Worm (Caenorhabditis elegans): ENCODE results near the gene F07E5.9.

ce11 chrII:2083726-2084179 is 3.4 kb upstream of the F07E5.9 start, which contains the start of the genes T16A1.5 and fbxc-49:
- TF ChIP-seq pax-3 (tag; optimal IDR thresholded peaks at IDR 0.05) = no peak
- no peak for TF ChIP-seq egl-27 (tag; optimal IDR thresholded peaks at IDR 0.05)
- no peak for TF ChIP-seq skn-1 (tag; optimal IDR thresholded peaks at IDR 0.05)
- no peak for TF ChIP-seq lsy-2 (tag; optimal IDR thresholded peaks at IDR 0.05)
- no peak for TF ChIP-seq lin-15B (tag; optimal IDR thresholded peaks at IDR 0.05)
- TF ChIP-seq nhr-11 (tag; optimal IDR thresholded peaks at IDR 0.05) = no peak
- TF ChIP-seq nhr-77 (tag; optimal IDR thresholded peaks at IDR 0.05) = no peak
- no peak for TF ChIP-seq nhr-12 (tag; optimal IDR thresholded peaks at IDR 0.05)
- no peak for TF ChIP-seq fkh-10 (GFP tag; optimal IDR thresholded peaks at IDR 0.05)
- TF ChIP-seq blmp-1 (tag; optimal IDR thresholded peaks at IDR 0.05) = no peak
- no peak for TF ChIP-seq snpc-4 (tag; optimal IDR thresholded peaks at IDR 0.05)
- TF ChIP-seq fkh-8 (tag; optimal IDR thresholded peaks at IDR 0.05) = no peak

Data from whole organism, L1 larva.